Fruit fly (Drosophila melanogaster): ENCODE results near the gene Cow.

dm6 chr3R:23095346-23095745 lies 17.2 kb downstream of the Cow start, which contains the start of gene CG17109:
- TF ChIP-seq CG8478 (optimal IDR thresholded peaks at IDR 0.05) (no peak), CTCF (optimal IDR thresholded peaks at IDR 0.05) (no peak)
